Worm (Caenorhabditis elegans) whole organism, L4 larva: ENCODE data around the gene ins-35.

ENCODE experiments used
- pqm-1 ChIP-seq: sonication (generic microtip); optimal IDR thresholded peaks from 2 replicates; lab custom pipeline; 2017; ENCODE audit warnings: missing biosample characterization, missing genetic modification characterization
- sdz-12 ChIP-seq: fragments of 200-800 bp; sonication (Bioruptor generic); optimal IDR thresholded peaks from 2 replicates; lab custom pipeline; 2018; ENCODE audit warnings: mild to moderate bottlenecking, missing genetic modification characterization, missing compliant biosample characterization
- unc-39 ChIP-seq: sonication (generic microtip); optimal IDR thresholded peaks from 2 replicates; lab custom pipeline; 2017; ENCODE audit warnings: missing biosample characterization, missing genetic modification characterization

DNA sequence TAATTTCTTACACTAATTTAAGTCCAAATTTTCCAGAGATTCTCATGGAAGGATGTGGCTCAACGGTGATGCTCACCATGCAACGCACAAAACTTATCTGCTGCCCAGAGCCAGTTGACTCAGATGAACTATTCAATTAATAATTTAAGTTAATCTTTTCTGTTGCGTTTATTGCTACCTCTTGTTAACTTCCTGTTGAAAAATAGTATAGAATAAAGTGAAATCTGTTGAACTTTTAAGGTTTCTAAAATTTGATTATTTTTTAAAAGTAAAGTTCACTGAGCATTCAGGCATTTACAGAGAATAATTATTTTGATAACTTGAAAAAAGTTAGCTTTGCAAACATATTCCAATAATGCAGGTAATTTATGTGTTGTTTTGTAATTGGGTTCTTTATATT is 734 bp downstream of the ins-35 start:
- no peak for TF ChIP-seq pqm-1
- TF ChIP-seq sdz-12 (GFP tag; lab: Kevin White, UChicago): no peak
- no peak for TF ChIP-seq unc-39 (tag; lab: Kevin White, UChicago)
